Worm (Caenorhabditis elegans) whole organism, young adult: ENCODE measurements around the gene enol-1.
A peak's percentile ranks its signal among the peaks of the same experiment; 100 is the strongest.

Experiments
- D2030.7 ChIP-seq: fragments of 200-800 bp; sonication (Bioruptor generic); IDR thresholded peaks from 2 replicates; pipeline ENCODE4 v1.3.6; 2022; ENCODE audit warnings: missing genetic modification reagents, missing genetic modification characterization, missing compliant biosample characterization
- F10E7.11 ChIP-seq: sonication (generic microtip); optimal IDR thresholded peaks from 2 replicates; lab custom pipeline; 2017; ENCODE audit warnings: mild to moderate bottlenecking, missing genetic modification characterization, moderate library complexity, missing compliant biosample characterization
- F33H1.4 ChIP-seq: fragments of 200-800 bp; sonication (Bioruptor generic); IDR thresholded peaks from 2 replicates; pipeline ENCODE4 v1.3.6; 2022; ENCODE audit warnings: missing genetic modification reagents, missing genetic modification characterization, missing compliant biosample characterization
- F39B2.1 ChIP-seq: fragments of 200-800 bp; sonication (Bioruptor generic); IDR thresholded peaks from 2 replicates; pipeline ENCODE4 v1.3.6; 2022; ENCODE audit warnings: missing genetic modification reagents, missing genetic modification characterization, missing compliant biosample characterization
- F49E8.2 ChIP-seq: sonication (generic microtip); optimal IDR thresholded peaks from 3 replicates; lab custom pipeline; 2017; ENCODE audit warnings: missing genetic modification characterization, mild to moderate bottlenecking, missing compliant biosample characterization, antibody characterized with exemption, moderate library complexity; ENCODE audit not compliant: insufficient read depth
- Y53G8AR.9 ChIP-seq: fragments of 200-800 bp; sonication (Bioruptor generic); conservative IDR thresholded peaks from 2 replicates; pipeline ENCODE4 v1.3.6; 2022; ENCODE audit warnings: missing genetic modification reagents, missing genetic modification characterization, missing compliant biosample characterization
- ZK185.1 ChIP-seq: sonication (generic microtip); optimal IDR thresholded peaks from 2 replicates; lab custom pipeline; 2016; ENCODE audit warnings: mild to moderate bottlenecking, missing genetic modification characterization, missing compliant biosample characterization; ENCODE audit not compliant: poor library complexity, severe bottlenecking
- akir-1 ChIP-seq: fragments of 200-800 bp; sonication (Bioruptor generic); optimal IDR thresholded peaks from 2 replicates; lab custom pipeline; 2018; ENCODE audit warnings: mild to moderate bottlenecking, missing genetic modification characterization, moderate library complexity, missing compliant biosample characterization
- ama-1 ChIP-seq, 3 experiments: fragments of 150-350 bp in 1 of 3; sonication (generic microtip) in 2 of 3; optimal IDR thresholded peaks; 2 replicates each; lab custom pipeline; 2014 to 2018; ENCODE audit warnings: missing biosample characterization in 2 of 3, missing genetic modification characterization in 2 of 3, missing genetic modification reagents in 2 of 3
- aptf-3 ChIP-seq: fragments of 200-800 bp; sonication (Bioruptor generic); IDR thresholded peaks from 2 replicates; pipeline ENCODE4 v1.3.6; 2022; ENCODE audit warnings: missing genetic modification characterization, missing compliant biosample characterization
- athp-1 ChIP-seq: sonication (generic microtip); optimal IDR thresholded peaks from 2 replicates; lab custom pipeline; 2017; ENCODE audit warnings: mild to moderate bottlenecking, missing genetic modification characterization, missing compliant biosample characterization
- ceh-40 ChIP-seq: fragments of 200-800 bp; sonication (Bioruptor generic); IDR thresholded peaks from 2 replicates; pipeline ENCODE4 v1.3.6; 2022; ENCODE audit warnings: missing genetic modification characterization, missing compliant biosample characterization
- chd-7 ChIP-seq: sonication (generic microtip); optimal IDR thresholded peaks from 2 replicates; lab custom pipeline; 2016; ENCODE audit warnings: mild to moderate bottlenecking, missing genetic modification characterization, moderate library complexity, missing compliant biosample characterization
- efl-1 ChIP-seq: fragments of 150-350 bp; optimal IDR thresholded peaks from 2 replicates; lab custom pipeline; 2014; ENCODE audit warnings: missing biosample characterization, missing genetic modification reagents, missing genetic modification characterization
- egl-18 ChIP-seq: fragments of 200-800 bp; sonication (Bioruptor generic); IDR thresholded peaks from 2 replicates; pipeline ENCODE4 v1.3.6; 2022; ENCODE audit warnings: missing genetic modification reagents, missing genetic modification characterization, missing compliant biosample characterization
- him-1 ChIP-seq: sonication (generic microtip); optimal IDR thresholded peaks from 2 replicates; lab custom pipeline; 2016; ENCODE audit warnings: missing genotype, missing genetic modification reagents, missing genetic modification characterization, missing compliant biosample characterization
- hmg-1.2 ChIP-seq: fragments of 200-800 bp; sonication (Bioruptor generic); IDR thresholded peaks from 2 replicates; pipeline ENCODE4 v1.3.6; 2022; ENCODE audit warnings: missing genetic modification reagents, missing genetic modification characterization, missing compliant biosample characterization
- lin-26 ChIP-seq: fragments of 200-800 bp; sonication (Bioruptor generic); IDR thresholded peaks from 2 replicates; pipeline ENCODE4 v1.3.6; 2022; ENCODE audit warnings: missing genetic modification reagents, missing genetic modification characterization, missing compliant biosample characterization
- lin-54 ChIP-seq: fragments of 200-800 bp; sonication (Bioruptor generic); optimal IDR thresholded peaks from 2 replicates; lab custom pipeline; 2018; ENCODE audit warnings: mild to moderate bottlenecking, missing genetic modification characterization, missing compliant biosample characterization
- lsl-1 ChIP-seq: fragments of 200-800 bp; sonication (Bioruptor generic); optimal IDR thresholded peaks from 2 replicates; lab custom pipeline; 2018; ENCODE audit warnings: mild to moderate bottlenecking, missing genetic modification characterization, moderate library complexity, missing compliant biosample characterization
- madf-10 ChIP-seq: sonication (generic microtip); optimal IDR thresholded peaks from 2 replicates; lab custom pipeline; 2016; ENCODE audit warnings: mild to moderate bottlenecking, missing genetic modification characterization, missing compliant biosample characterization
- madf-6 ChIP-seq: fragments of 200-800 bp; sonication (Bioruptor generic); IDR thresholded peaks from 2 replicates; pipeline ENCODE4 v1.3.6; 2022; ENCODE audit warnings: missing genetic modification reagents, missing genetic modification characterization, missing compliant biosample characterization
- madf-8 ChIP-seq: fragments of 200-800 bp; sonication (Bioruptor generic); conservative IDR thresholded peaks from 2 replicates; pipeline ENCODE4 v1.3.6; 2022; ENCODE audit warnings: missing genetic modification reagents, missing genetic modification characterization, missing compliant biosample characterization
- mcd-1 ChIP-seq: fragments of 200-800 bp; sonication (Bioruptor generic); IDR thresholded peaks from 2 replicates; pipeline ENCODE4 v1.3.6; 2022; ENCODE audit warnings: missing genetic modification reagents, missing genetic modification characterization, missing compliant biosample characterization
- mel-28 ChIP-seq: sonication (generic microtip); optimal IDR thresholded peaks from 2 replicates; lab custom pipeline; 2016; ENCODE audit warnings: borderline replicate concordance, mild to moderate bottlenecking, missing genetic modification characterization, missing compliant biosample characterization
- mxl-1 ChIP-seq: sonication (generic microtip); optimal IDR thresholded peaks from 2 replicates; lab custom pipeline; 2016; ENCODE audit warnings: missing genetic modification characterization, missing compliant biosample characterization
- nfyb-1 ChIP-seq: fragments of 200-800 bp; sonication (Bioruptor generic); IDR thresholded peaks from 2 replicates; pipeline ENCODE4 v1.3.6; 2022; ENCODE audit warnings: missing genetic modification reagents, missing genetic modification characterization, missing compliant biosample characterization
- nhr-179 ChIP-seq: sonication (generic microtip); optimal IDR thresholded peaks from 2 replicates; lab custom pipeline; 2016; ENCODE audit warnings: mild to moderate bottlenecking, missing genetic modification characterization, missing compliant biosample characterization
- nhr-80 ChIP-seq: sonication (generic microtip); optimal IDR thresholded peaks from 2 replicates; lab custom pipeline; 2016; ENCODE audit warnings: missing genetic modification characterization, missing compliant biosample characterization
- rpc-1 ChIP-seq, 2 experiments: fragments of 150-350 bp in 1 of 2; sonication (generic microtip) in 1 of 2; optimal IDR thresholded peaks; 2 replicates each; lab custom pipeline; 2014 to 2018; ENCODE audit warnings: missing biosample characterization in 1 of 2, missing genetic modification characterization in 1 of 2, missing genetic modification reagents in 1 of 2, missing genotype in 1 of 2
- snpc-1.3 ChIP-seq: sonication (generic microtip); optimal IDR thresholded peaks from 2 replicates; lab custom pipeline; 2017; ENCODE audit warnings: missing genetic modification characterization, mild to moderate bottlenecking, missing compliant biosample characterization, antibody characterized with exemption, moderate library complexity, missing genotype, missing genetic modification reagents; ENCODE audit not compliant: insufficient read depth
- snpc-3.4 ChIP-seq: sonication (generic microtip); optimal IDR thresholded peaks from 2 replicates; lab custom pipeline; 2017; ENCODE audit warnings: missing genetic modification characterization, mild to moderate bottlenecking, missing compliant biosample characterization, antibody characterized with exemption, moderate library complexity, missing genotype, missing genetic modification reagents
- xnd-1 ChIP-seq: sonication (generic microtip); optimal IDR thresholded peaks from 2 replicates; lab custom pipeline; 2016; ENCODE audit warnings: missing genotype, missing genetic modification reagents, missing genetic modification characterization, missing compliant biosample characterization
- ztf-18 ChIP-seq: sonication (generic microtip); optimal IDR thresholded peaks from 2 replicates; lab custom pipeline; 2016; ENCODE audit warnings: missing genotype, mild to moderate bottlenecking, missing genetic modification characterization, missing compliant biosample characterization
- ztf-26 ChIP-seq: sonication (generic microtip); optimal IDR thresholded peaks from 2 replicates; lab custom pipeline; 2017; ENCODE audit warnings: missing genetic modification characterization, missing compliant biosample characterization

The enol-1 gene

DNA sequence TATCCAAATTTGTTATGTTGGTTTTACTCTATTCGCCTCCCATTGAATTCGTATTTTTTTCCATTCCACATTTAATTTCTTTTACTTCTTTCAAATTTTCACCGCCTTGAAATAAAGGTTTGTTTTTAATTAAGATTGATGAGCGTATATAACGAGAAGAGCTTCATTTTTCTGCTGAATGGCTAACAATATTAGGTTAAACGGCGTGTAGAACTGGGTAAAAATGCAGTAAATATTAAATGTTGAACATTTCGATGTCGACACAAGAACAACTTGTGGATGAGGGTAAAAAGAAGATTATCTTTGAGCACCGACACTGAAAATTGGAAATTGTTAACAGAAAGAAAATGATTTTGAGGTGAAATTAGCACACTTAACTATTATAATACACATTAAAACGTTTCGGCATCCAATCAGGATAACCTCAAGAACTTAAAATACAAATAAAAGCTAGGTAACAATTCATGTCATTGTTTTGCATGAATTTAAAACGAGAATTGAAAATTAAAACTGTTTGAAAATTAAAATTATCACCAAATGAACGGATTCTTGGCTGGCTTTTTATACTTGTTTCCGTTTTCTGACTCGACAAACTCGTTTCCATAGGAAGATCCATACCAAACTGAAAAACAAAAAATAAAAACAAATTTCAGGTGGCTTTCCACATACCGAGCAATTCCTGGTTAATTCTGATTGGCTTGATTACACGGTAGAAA, 8.3 kb downstream of the enol-1 start (continued):
- TF ChIP-seq lin-26 (GFP tag; lab: Robert Waterston, UW) (peak; percentile 47; the same call in 1 of the 2 replicates), Y53G8AR.9 (0 out of 2 replicates have a peak, but pooled peaks have one; percentile 56), snpc-3.4 (peak; percentile 1), nhr-179 (tag; lab: Kevin White, UChicago) (no peak)

DNA sequence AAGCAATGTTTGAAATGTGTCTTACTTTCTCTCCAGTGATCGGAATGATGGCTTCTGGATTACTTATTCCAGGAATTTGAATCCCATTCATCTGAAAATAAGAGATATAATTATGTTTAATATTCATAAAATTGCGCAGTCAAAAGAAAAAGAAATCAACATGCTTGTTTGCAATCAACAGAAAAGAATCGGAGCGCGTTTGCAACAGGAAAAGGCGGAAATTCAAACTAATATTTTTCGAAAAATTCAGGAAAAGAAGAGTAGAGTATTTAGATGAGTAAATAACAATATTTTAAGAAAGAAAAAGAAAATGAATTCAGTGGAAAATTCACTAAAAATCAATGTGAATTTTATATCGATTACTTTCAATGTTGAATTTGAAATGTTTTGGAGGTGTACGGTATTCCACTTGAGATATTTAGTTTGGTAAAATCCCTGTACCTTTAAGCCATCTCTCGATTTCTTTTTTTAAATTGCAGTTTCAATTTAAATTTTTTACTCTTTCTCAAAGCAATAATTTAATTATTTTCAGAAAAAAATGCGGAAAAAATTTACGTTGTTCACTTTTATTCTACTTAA, 9.7 kb downstream of the enol-1 start, which contains the start of the genes set-17 and T21B10.4:
Gene set-17, minus strand, starts transcription at position 127 of the 579 bp plus-strand sequence.
Gene T21B10.4, plus strand, starts transcription at position 533 of the 579 bp plus-strand sequence.
- TF ChIP-seq lin-54, result peak; percentile 80
- TF ChIP-seq ztf-18 (tag; lab: Kevin White, UChicago), result no peak
- no peak for TF ChIP-seq ZK185.1
- peak; percentile 25 for TF ChIP-seq efl-1 (GFP tag; lab: Kevin White, UChicago)
- peak; percentile 84 for TF ChIP-seq lsl-1
- peak; percentile 19 for TF ChIP-seq xnd-1 (tag; lab: Kevin White, UChicago)
- no peak for TF ChIP-seq ceh-40 (GFP tag; lab: Robert Waterston, UW)
- no peak for TF ChIP-seq athp-1 (tag; lab: Kevin White, UChicago)
- no peak for TF ChIP-seq chd-7 (tag; lab: Kevin White, UChicago)
- TF ChIP-seq mel-28, result no peak
- TF ChIP-seq hmg-1.2, result no peak
- TF ChIP-seq F33H1.4 (GFP tag; lab: Robert Waterston, UW), result peak; percentile 81
- no peak for TF ChIP-seq madf-10 (tag; lab: Kevin White, UChicago)
- peak; percentile 53 for TF ChIP-seq him-1
- no peak for TF ChIP-seq F10E7.11 (tag; lab: Kevin White, UChicago)
- peak; percentile 19; the same call in 1 of the 2 replicates for TF ChIP-seq mcd-1 (GFP tag; lab: Robert Waterston, UW)
- no peak for TF ChIP-seq D2030.7 (GFP tag; lab: Robert Waterston, UW)
- TF ChIP-seq nhr-80 (tag; lab: Kevin White, UChicago), result no peak
- 0 out of 2 replicates have a peak, but pooled peaks have one; percentile 24 for TF ChIP-seq madf-8
- no peak for TF ChIP-seq egl-18 (GFP tag; lab: Robert Waterston, UW)
- TF ChIP-seq madf-6 (GFP tag; lab: Robert Waterston, UW), result peak; percentile 54
- TF ChIP-seq aptf-3 (GFP tag; lab: Robert Waterston, UW), result no peak

DNA sequence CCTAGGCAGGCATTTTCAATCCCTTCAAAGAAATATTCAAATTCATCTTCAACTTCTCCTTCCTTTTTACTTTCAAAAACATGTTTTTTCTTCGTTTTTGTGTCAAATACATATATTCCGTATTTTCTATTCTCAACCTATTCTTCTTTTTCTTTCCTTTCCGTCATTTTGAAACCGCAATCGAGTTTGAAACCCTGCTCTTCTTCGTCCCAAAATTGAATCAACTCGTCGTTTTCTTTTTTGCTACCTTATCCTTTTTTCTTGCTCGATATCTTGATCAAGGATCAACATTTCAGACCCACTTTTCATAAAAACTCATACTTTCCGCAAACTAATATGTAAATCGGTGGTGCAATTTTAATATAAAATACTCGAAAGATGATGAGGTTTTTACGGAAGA, 14.4 kb downstream of the enol-1 start:
- no peak for TF ChIP-seq ztf-18 (tag; lab: Kevin White, UChicago)
- no peak for TF ChIP-seq madf-10 (tag; lab: Kevin White, UChicago)
- no peak for TF ChIP-seq F49E8.2 (tag; lab: Kevin White, UChicago)
- no peak for TF ChIP-seq ama-1 (optimal IDR thresholded peaks at IDR 0.05; lab: Kevin White, UChicago)
- no peak for TF ChIP-seq ama-1 (GFP tag; optimal IDR thresholded peaks at IDR 0.05; lab: Kevin White, UChicago)
- no peak for TF ChIP-seq rpc-1 (optimal IDR thresholded peaks at IDR 0.05; lab: Kevin White, UChicago)
- no peak for TF ChIP-seq rpc-1 (tag; optimal IDR thresholded peaks at IDR 0.05; lab: Kevin White, UChicago)
- no peak for TF ChIP-seq akir-1 (GFP tag; lab: Kevin White, UChicago)

DNA sequence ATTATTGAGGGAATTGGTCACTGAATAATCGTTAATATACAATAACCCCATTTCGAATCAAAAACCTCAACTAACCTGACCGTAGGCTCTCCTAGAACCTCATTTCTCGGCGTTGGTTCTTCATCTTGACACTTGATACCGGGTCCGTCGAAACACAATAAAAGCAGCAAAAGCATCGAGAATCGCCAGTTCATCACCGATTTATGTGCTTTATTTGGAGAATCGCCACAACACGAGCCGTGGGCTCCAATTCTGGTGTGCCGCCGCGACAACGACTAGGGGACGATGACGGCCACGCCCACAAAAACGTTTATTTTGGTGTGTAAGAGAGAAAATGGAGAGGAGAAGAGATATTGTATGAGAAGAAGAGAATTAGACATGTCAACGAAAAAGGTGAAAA, 16.6 kb downstream of the enol-1 start, which contains the start of gene cutl-15:
Gene cutl-15, minus strand, starts transcription at position 298 of the 400 bp plus-strand sequence.
- TF ChIP-seq mxl-1 (tag; lab: Kevin White, UChicago) (no peak), ztf-26 (tag; lab: Kevin White, UChicago) (no peak), snpc-1.3 (no peak), F39B2.1 (GFP tag; lab: Robert Waterston, UW) (no peak), ama-1 (optimal IDR thresholded peaks at IDR 0.05; lab: Kevin White, UChicago) (no peak), ama-1 (GFP tag; optimal IDR thresholded peaks at IDR 0.05; lab: Kevin White, UChicago) (no peak), nfyb-1 (no peak)
